Worm (Caenorhabditis elegans) whole organism, L4/young adult: ENCODE data around the gene srlf-16.

Experiments used
- W03F9.2 ChIP-seq: fragments of 150-350 bp; optimal IDR thresholded peaks from 2 replicates; lab custom pipeline; 2014; ENCODE audit warnings: missing biosample characterization, missing genetic modification characterization
- dao-5 ChIP-seq: sonication (generic microtip); optimal IDR thresholded peaks from 2 replicates; lab custom pipeline; 2016; ENCODE audit warnings: missing genotype, missing genetic modification characterization, moderate library complexity, missing compliant biosample characterization
- him-1 ChIP-seq: sonication (generic microtip); optimal IDR thresholded peaks from 2 replicates; lab custom pipeline; 2016; ENCODE audit warnings: missing genotype, missing genetic modification reagents, missing genetic modification characterization, missing compliant biosample characterization

Gene srlf-16

ce11 chrV:8095378-8095777, 9.2 kb upstream of the srlf-16 start, which contains the start of gene str-146:
Gene str-146 (minus strand): TSS chrV:8095478.
- TF ChIP-seq dao-5 (tag; lab: Kevin White, UChicago) (no peak), him-1 (no peak), W03F9.2 (tag; lab: Kevin White, UChicago) (no peak)

ce11 chrV:8098239-8098638, 6.3 kb upstream of the srlf-16 start, which contains the start of gene str-145:
Gene str-145 (minus strand): TSS chrV:8098339.
- TF ChIP-seq W03F9.2 (tag; lab: Kevin White, UChicago) (no peak), him-1 (no peak), dao-5 (tag; lab: Kevin White, UChicago) (no peak)

DNA sequence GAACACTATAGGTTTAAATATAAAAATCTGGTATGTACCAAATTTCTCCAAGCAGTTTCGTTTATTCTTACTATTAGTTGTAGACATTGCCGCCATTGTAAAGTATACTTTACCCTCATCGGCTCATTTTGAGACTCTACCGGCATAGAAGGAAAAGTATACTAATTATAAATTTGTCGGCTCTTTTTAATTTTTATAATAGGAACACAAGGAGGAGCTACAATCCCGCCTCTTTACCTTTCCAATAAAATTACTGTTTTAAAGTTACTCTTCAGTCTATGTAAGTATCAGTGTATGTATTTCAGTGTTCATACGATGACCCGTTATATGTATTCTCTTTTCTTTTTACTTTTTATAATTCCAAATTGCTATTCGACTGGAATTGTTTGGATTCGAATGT, 5.3 kb upstream of the srlf-16 start, which contains the start of gene sdz-23:
TSS of gene sdz-23 (plus strand) at position 301 of the 400 bp plus-strand sequence.
- TF ChIP-seq him-1 (no peak), dao-5 (tag; lab: Kevin White, UChicago) (no peak), W03F9.2 (tag; lab: Kevin White, UChicago) (no peak)

- TF ChIP-seq dao-5 (tag; lab: Kevin White, UChicago) (no peak), him-1 (no peak), W03F9.2 (tag; lab: Kevin White, UChicago) (no peak)
These were observed 1.6 kb upstream of the srlf-16 start, which contains the start of gene str-90 for ce11 chrV:8102960-8103359. Gene str-90 (plus strand): TSS chrV:8103260.

DNA sequence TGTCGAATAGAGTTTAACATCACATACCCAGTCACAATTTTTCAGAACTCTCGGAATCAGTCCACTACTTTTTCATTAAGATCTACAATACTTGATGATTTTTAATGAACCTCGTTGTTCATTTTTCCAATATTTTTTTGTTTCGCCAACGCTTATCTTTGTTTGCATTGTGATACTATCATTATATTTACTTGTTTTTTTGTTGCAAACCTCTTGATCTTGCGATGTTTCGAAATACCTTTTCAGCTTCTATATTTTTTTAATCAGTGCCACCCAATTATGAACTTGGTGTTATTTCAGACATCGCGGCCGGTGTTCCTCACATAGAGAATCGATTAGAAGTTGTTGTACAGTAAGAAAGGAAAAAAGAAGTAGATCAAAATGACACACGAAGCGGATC, 4.1 kb downstream of the srlf-16 start, which contains the start of gene myo-5:
TSS of gene myo-5 (plus strand) at position 301 of the 400 bp plus-strand sequence.
- no peak for TF ChIP-seq him-1
- TF ChIP-seq dao-5 (tag; lab: Kevin White, UChicago): no peak
- TF ChIP-seq W03F9.2 (tag; lab: Kevin White, UChicago): no peak

DNA sequence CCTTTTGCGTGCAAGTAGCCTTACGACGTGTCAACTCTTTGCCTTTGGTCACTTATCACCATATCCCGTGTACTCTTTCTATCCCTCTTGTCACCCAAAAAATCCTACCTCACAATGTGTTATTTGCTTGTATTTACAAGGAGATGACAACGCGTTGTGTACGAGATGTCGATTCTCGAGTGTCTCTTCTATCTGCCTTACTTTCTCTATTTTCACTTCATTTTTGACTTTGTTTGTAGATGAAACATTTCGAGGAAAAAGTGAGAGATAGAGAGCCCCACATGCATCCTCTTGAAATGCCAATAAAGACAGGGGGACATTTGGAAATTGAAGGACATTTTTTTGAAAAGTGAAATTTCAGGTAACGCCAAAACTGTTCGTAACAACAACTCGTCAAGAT, 6.2 kb downstream of the srlf-16 start:
- TF ChIP-seq him-1 (no peak), dao-5 (tag; lab: Kevin White, UChicago) (no peak), W03F9.2 (tag; lab: Kevin White, UChicago) (no peak)

- TF ChIP-seq dao-5 (tag; lab: Kevin White, UChicago) (no peak), W03F9.2 (tag; lab: Kevin White, UChicago) (no peak), him-1 (no peak)
These were observed 10.0 kb downstream of the srlf-16 start for ce11 chrV:8114542-8114941.

- TF ChIP-seq W03F9.2 (tag; lab: Kevin White, UChicago) (no peak), him-1 (no peak), dao-5 (tag; lab: Kevin White, UChicago) (no peak)
These were observed 13.4 kb downstream of the srlf-16 start, which contains the start of gene D1014.7 for ce11 chrV:8117964-8118363. Gene D1014.7 (plus strand): TSS chrV:8118264.

ce11 chrV:8120868-8121267, 16.3 kb downstream of the srlf-16 start, which contains the start of gene D1014.6:
Gene D1014.6 (plus strand): TSS chrV:8121168.
- TF ChIP-seq dao-5 (tag; lab: Kevin White, UChicago): no peak
- TF ChIP-seq W03F9.2 (tag; lab: Kevin White, UChicago): no peak
- no peak for TF ChIP-seq him-1

- TF ChIP-seq W03F9.2 (tag; lab: Kevin White, UChicago) (no peak), dao-5 (tag; lab: Kevin White, UChicago) (no peak)
These were observed 18.8 kb downstream of the srlf-16 start, which contains the start of gene D1014.5 for ce11 chrV:8123384-8123783. Gene D1014.5 (plus strand): TSS chrV:8123684.

ce11 chrV:8129252-8129651, 24.7 kb downstream of the srlf-16 start, which contains the start of gene spr-1:
Gene spr-1 (minus strand): TSS chrV:8129352.
- TF ChIP-seq dao-5 (tag; lab: Kevin White, UChicago) (no peak), him-1 (no peak), W03F9.2 (tag; lab: Kevin White, UChicago) (no peak)

ce11 chrV:8129719-8130118, 25.1 kb downstream of the srlf-16 start:
- no peak for TF ChIP-seq him-1
- peak; percentile 36 for TF ChIP-seq W03F9.2 (tag; lab: Kevin White, UChicago)

ce11 chrV:8130149-8130661, 25.6 kb downstream of the srlf-16 start, which contains the start of gene snap-1:
Gene snap-1 (plus strand): TSS chrV:8130611.
- TF ChIP-seq W03F9.2 (tag; lab: Kevin White, UChicago) (no peak), him-1 (peak; percentile 13), dao-5 (tag; lab: Kevin White, UChicago) (no peak)

- no peak for TF ChIP-seq W03F9.2 (tag; lab: Kevin White, UChicago)
- no peak for TF ChIP-seq him-1
- no peak for TF ChIP-seq dao-5 (tag; lab: Kevin White, UChicago)
These were observed 26.2 kb downstream of the srlf-16 start for ce11 chrV:8130812-8131211.

ce11 chrV:8131628-8132027, 27.1 kb downstream of the srlf-16 start:
- TF ChIP-seq him-1: no peak
- no peak for TF ChIP-seq W03F9.2 (tag; lab: Kevin White, UChicago)
- TF ChIP-seq dao-5 (tag; lab: Kevin White, UChicago): no peak
